Worm (Caenorhabditis elegans): ENCODE results near the gene hoe-1.

- TF ChIP-seq ama-1 (optimal IDR thresholded peaks at IDR 0.05) (no peak), hnd-1 (tag; optimal IDR thresholded peaks at IDR 0.05) (no peak)
Observed at ce11 chrIV:4724562-4724961, 19.5 kb downstream of the hoe-1 start, which contains the start of gene K08F11.1.
